Fruit fly (Drosophila melanogaster): ENCODE data around the gene CG9948.

DNA sequence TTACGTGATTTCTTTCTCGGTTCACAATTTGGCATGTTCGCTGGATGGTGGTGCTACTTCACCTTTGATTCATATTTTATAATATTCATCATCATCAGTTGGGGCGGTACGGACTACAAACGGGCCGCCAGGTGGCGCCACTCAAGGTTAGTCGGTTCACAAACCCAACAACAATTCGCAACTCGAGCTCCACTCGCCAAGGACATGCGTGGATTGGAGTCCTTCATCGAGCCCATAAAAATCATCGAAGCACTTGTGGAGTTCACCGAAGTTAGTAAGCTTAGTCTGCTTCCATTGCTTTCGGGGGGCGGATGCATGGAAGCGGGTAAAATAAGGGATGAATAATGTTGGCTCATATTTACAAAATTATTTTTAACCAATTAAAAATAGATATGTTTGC lies 49.0 kb upstream of the CG9948 start:
- TF ChIP-seq h (GFP tag; optimal IDR thresholded peaks at IDR 0.05) (no peak), jim (GFP tag; optimal IDR thresholded peaks at IDR 0.05) (no peak), Dif (GFP tag; optimal IDR thresholded peaks at IDR 0.05; ENCODE audit: partially characterized antibody) (no peak), tai (GFP tag; optimal IDR thresholded peaks at IDR 0.05) (no peak), Myc (optimal IDR thresholded peaks at IDR 0.05) (no peak), psq (GFP tag; optimal IDR thresholded peaks at IDR 0.05) (no peak), Dfd (GFP tag; optimal IDR thresholded peaks at IDR 0.05) (no peak), woc (GFP tag; optimal IDR thresholded peaks at IDR 0.05) (no peak)

All from whole organism, wandering third instar larva.